Worm (Caenorhabditis elegans) whole organism, mixed stage, embryonic: ENCODE data around the gene mrps-16.

Experiments used
- M03D4.4 ChIP-seq: sonication (generic microtip); optimal IDR thresholded peaks from 2 replicates; lab custom pipeline; 2017; ENCODE audit warnings: mild to moderate bottlenecking, missing genetic modification characterization, missing compliant biosample characterization
- bed-3 ChIP-seq: fragments of 200-800 bp; sonication (Bioruptor generic); optimal IDR thresholded peaks from 3 replicates; lab custom pipeline; 2018; ENCODE audit warnings: mild to moderate bottlenecking, missing genetic modification characterization, moderate library complexity, missing compliant biosample characterization
- blmp-1 ChIP-seq: fragments of 150-350 bp; optimal IDR thresholded peaks from 2 replicates; lab custom pipeline; 2014; ENCODE audit warnings: missing biosample characterization, missing genetic modification characterization
- ceh-39 ChIP-seq: fragments of 150-350 bp; optimal IDR thresholded peaks from 2 replicates; lab custom pipeline; 2014; ENCODE audit warnings: missing biosample characterization, missing genetic modification characterization
- ceh-43 ChIP-seq: fragments of 200-800 bp; sonication (Bioruptor generic); optimal IDR thresholded peaks from 2 replicates; lab custom pipeline; 2018; ENCODE audit warnings: mild to moderate bottlenecking, missing genetic modification characterization, moderate library complexity, missing compliant biosample characterization
- ceh-83 ChIP-seq: fragments of 200-800 bp; sonication (Bioruptor generic); optimal IDR thresholded peaks from 2 replicates; lab custom pipeline; 2018; ENCODE audit warnings: mild to moderate bottlenecking, missing genetic modification characterization, missing compliant biosample characterization
- ces-1 ChIP-seq: fragments of 150-350 bp; optimal IDR thresholded peaks from 2 replicates; lab custom pipeline; 2014; ENCODE audit warnings: missing biosample characterization, missing genetic modification reagents, missing genetic modification characterization
- cnd-1 ChIP-seq: fragments of 200-800 bp; sonication (Bioruptor generic); optimal IDR thresholded peaks from 2 replicates; lab custom pipeline; 2018; ENCODE audit warnings: mild to moderate bottlenecking, missing genetic modification characterization, missing compliant biosample characterization
- drap-1 ChIP-seq: fragments of 200-800 bp; sonication (Bioruptor generic); optimal IDR thresholded peaks from 3 replicates; lab custom pipeline; 2018; ENCODE audit warnings: mild to moderate bottlenecking, missing genetic modification characterization, missing compliant biosample characterization
- elt-1 ChIP-seq: sonication (generic microtip); optimal IDR thresholded peaks from 2 replicates; lab custom pipeline; 2017; ENCODE audit warnings: missing genetic modification characterization, mild to moderate bottlenecking, missing compliant biosample characterization, antibody characterized with exemption, moderate library complexity, borderline replicate concordance; ENCODE audit not compliant: insufficient read depth
- flh-1 ChIP-seq: fragments of 200-800 bp; sonication (Bioruptor generic); optimal IDR thresholded peaks from 2 replicates; lab custom pipeline; 2018; ENCODE audit warnings: mild to moderate bottlenecking, missing genetic modification characterization, moderate library complexity, missing compliant biosample characterization
- ham-2 ChIP-seq: fragments of 200-800 bp; sonication (Bioruptor generic); optimal IDR thresholded peaks from 2 replicates; lab custom pipeline; 2018; ENCODE audit warnings: mild to moderate bottlenecking, missing genetic modification characterization, missing compliant biosample characterization
- hlh-1 ChIP-seq: fragments of 150-350 bp; optimal IDR thresholded peaks from 2 replicates; lab custom pipeline; 2014; ENCODE audit warnings: missing biosample characterization, missing genetic modification reagents, missing genetic modification characterization
- lin-32 ChIP-seq: fragments of 200-800 bp; sonication (Bioruptor generic); optimal IDR thresholded peaks from 2 replicates; lab custom pipeline; 2018; ENCODE audit warnings: mild to moderate bottlenecking, missing genetic modification characterization, missing compliant biosample characterization
- mab-5 ChIP-seq: fragments of 150-350 bp; optimal IDR thresholded peaks from 2 replicates; lab custom pipeline; 2014; ENCODE audit warnings: missing biosample characterization, missing genetic modification characterization
- mep-1 ChIP-seq: fragments of 150-350 bp; optimal IDR thresholded peaks from 2 replicates; lab custom pipeline; 2017; ENCODE audit warnings: missing biosample characterization, missing genetic modification reagents, missing genetic modification characterization, inconsistent platforms
- mls-2 ChIP-seq: sonication (generic microtip); optimal IDR thresholded peaks from 2 replicates; lab custom pipeline; 2016; ENCODE audit warnings: mild to moderate bottlenecking, missing genetic modification characterization, moderate library complexity, missing compliant biosample characterization
- nhr-12 ChIP-seq: fragments of 150-350 bp; optimal IDR thresholded peaks from 2 replicates; lab custom pipeline; 2014; ENCODE audit warnings: missing biosample characterization, missing genetic modification characterization
- nhr-2 ChIP-seq: fragments of 150-350 bp; optimal IDR thresholded peaks from 2 replicates; lab custom pipeline; 2014; ENCODE audit warnings: missing biosample characterization, missing genetic modification characterization
- nhr-237 ChIP-seq: fragments of 150-350 bp; optimal IDR thresholded peaks from 2 replicates; lab custom pipeline; 2014; ENCODE audit warnings: missing biosample characterization, missing genetic modification characterization
- nhr-28 ChIP-seq: fragments of 150-350 bp; optimal IDR thresholded peaks from 2 replicates; lab custom pipeline; 2014; ENCODE audit warnings: missing biosample characterization, missing genetic modification characterization
- nhr-76 ChIP-seq: sonication (generic microtip); optimal IDR thresholded peaks from 2 replicates; lab custom pipeline; 2017; ENCODE audit warnings: missing biosample characterization, missing genetic modification characterization
- sem-2 ChIP-seq: fragments of 200-800 bp; sonication (Bioruptor generic); optimal IDR thresholded peaks from 2 replicates; lab custom pipeline; 2018; ENCODE audit warnings: mild to moderate bottlenecking, missing genetic modification characterization, missing compliant biosample characterization
- snpc-4 ChIP-seq: fragments of 150-350 bp; optimal IDR thresholded peaks from 2 replicates; lab custom pipeline; 2014; ENCODE audit warnings: missing biosample characterization, missing genetic modification characterization
- sptf-1 ChIP-seq: sonication (generic microtip); optimal IDR thresholded peaks from 2 replicates; lab custom pipeline; 2017; ENCODE audit warnings: mild to moderate bottlenecking, missing genetic modification characterization, moderate library complexity, missing compliant biosample characterization
- tbx-8 ChIP-seq: fragments of 200-800 bp; sonication (Bioruptor generic); optimal IDR thresholded peaks from 2 replicates; lab custom pipeline; 2018; ENCODE audit warnings: mild to moderate bottlenecking, missing genetic modification characterization, moderate library complexity, missing compliant biosample characterization
- unc-120 ChIP-seq: sonication (generic microtip); optimal IDR thresholded peaks from 2 replicates; lab custom pipeline; 2017; ENCODE audit warnings: missing genetic modification characterization, missing compliant biosample characterization; ENCODE audit not compliant: poor library complexity, severe bottlenecking
- unc-39 ChIP-seq: fragments of 150-350 bp; optimal IDR thresholded peaks from 2 replicates; lab custom pipeline; 2014; ENCODE audit warnings: missing biosample characterization, missing genetic modification characterization
- unc-62 ChIP-seq: fragments of 150-350 bp; optimal IDR thresholded peaks from 2 replicates; lab custom pipeline; 2014; ENCODE audit warnings: missing biosample characterization, missing genetic modification reagents, missing genetic modification characterization
- zip-8 ChIP-seq: fragments of 150-350 bp; optimal IDR thresholded peaks from 2 replicates; lab custom pipeline; 2014; ENCODE audit warnings: missing biosample characterization, missing genetic modification characterization
- ztf-11 ChIP-seq: fragments of 150-350 bp; optimal IDR thresholded peaks from 2 replicates; lab custom pipeline; 2014; ENCODE audit warnings: missing biosample characterization, missing genetic modification characterization

mrps-16 gene

ce11 chrII:5458683-5459410 is 15.3 kb upstream of the mrps-16 start:
- TF ChIP-seq ceh-83 (GFP tag; lab: Kevin White, UChicago) = no peak
- peak; percentile 61 for TF ChIP-seq blmp-1 (tag; lab: Kevin White, UChicago)
- TF ChIP-seq, all 35 proteins: peak for 1

DNA sequence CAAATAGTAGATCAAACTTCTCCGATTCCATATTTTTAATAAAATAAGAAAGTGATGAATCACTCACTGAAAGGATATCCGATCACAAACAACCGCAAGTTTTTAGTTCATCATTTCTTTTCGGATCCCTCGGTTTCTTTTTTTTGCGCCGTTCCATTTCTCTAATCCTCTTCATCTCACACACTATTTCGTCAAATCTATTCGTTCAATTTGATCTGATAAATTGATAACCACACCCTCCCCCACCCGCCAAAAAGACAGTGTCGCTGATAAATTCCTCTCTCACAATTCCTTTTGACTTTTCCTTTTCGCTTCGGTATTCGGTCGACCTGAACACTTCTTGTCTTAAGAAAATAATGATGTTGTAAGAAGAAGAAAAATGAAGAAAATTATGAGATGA is 14.6 kb upstream of the mrps-16 start:
- TF ChIP-seq blmp-1 (tag; lab: Kevin White, UChicago) (no peak), ceh-39 (no peak), flh-1 (GFP tag; lab: Kevin White, UChicago) (no peak), unc-62 (GFP tag; lab: Kevin White, UChicago) (no peak), snpc-4 (no peak), mab-5 (tag; lab: Kevin White, UChicago) (no peak), nhr-2 (tag; lab: Kevin White, UChicago) (no peak), unc-39 (no peak), lin-32 (GFP tag; lab: Kevin White, UChicago) (no peak), ceh-43 (GFP tag; lab: Kevin White, UChicago) (no peak), ztf-11 (no peak), sptf-1 (tag; lab: Kevin White, UChicago) (no peak), nhr-237 (tag; lab: Kevin White, UChicago) (no peak), nhr-28 (tag; lab: Kevin White, UChicago) (no peak), ham-2 (GFP tag; lab: Kevin White, UChicago) (no peak), tbx-8 (no peak)

DNA sequence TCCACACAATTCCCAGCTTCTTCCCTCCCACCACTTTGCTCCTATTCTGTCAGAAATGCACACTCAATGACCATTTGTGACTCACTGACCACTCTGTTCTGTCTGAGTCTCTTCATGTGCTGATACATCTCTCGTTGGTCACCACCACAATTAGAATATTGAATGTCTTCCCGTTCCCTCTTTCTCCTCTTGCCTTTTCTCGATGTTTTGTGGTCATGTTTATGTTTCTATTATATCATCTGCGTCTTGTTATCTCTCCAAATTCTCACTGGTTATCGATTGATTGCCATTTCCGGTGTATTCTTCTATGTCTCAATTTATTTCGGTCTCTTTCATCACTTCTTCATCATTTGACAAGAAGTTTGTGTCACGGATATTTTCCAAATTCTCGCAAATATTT is 13.3 kb upstream of the mrps-16 start:
- TF ChIP-seq ces-1 (GFP tag; lab: Kevin White, UChicago) (peak; percentile 74), mep-1 (tag; lab: Kevin White, UChicago) (peak; percentile 37), mls-2 (tag; lab: Kevin White, UChicago) (peak; percentile 46), nhr-76 (tag; lab: Kevin White, UChicago) (no peak), unc-62 (GFP tag; lab: Kevin White, UChicago) (peak; percentile 14)
- TF ChIP-seq, all 35 proteins: peak for 4

- no peak for TF ChIP-seq elt-1
- TF ChIP-seq cnd-1 (tag; lab: Kevin White, UChicago) = peak; percentile 41
- TF ChIP-seq lin-32 (GFP tag; lab: Kevin White, UChicago) = peak; percentile 24
- TF ChIP-seq hlh-1 (tag; lab: Kevin White, UChicago) = peak; percentile 47
- TF ChIP-seq unc-62 (GFP tag; lab: Kevin White, UChicago) = no peak
- no peak for TF ChIP-seq sem-2 (GFP tag; lab: Kevin White, UChicago)
- no peak for TF ChIP-seq zip-8 (tag; lab: Kevin White, UChicago)
- no peak for TF ChIP-seq blmp-1 (tag; lab: Kevin White, UChicago)
- no peak for TF ChIP-seq drap-1 (GFP tag; lab: Kevin White, UChicago)
- no peak for TF ChIP-seq mab-5 (tag; lab: Kevin White, UChicago)
- peak; percentile 98 for TF ChIP-seq nhr-2 (tag; lab: Kevin White, UChicago)
Measured at ce11 chrII:5463692-5464300, 10.4 kb upstream of the mrps-16 start.

DNA sequence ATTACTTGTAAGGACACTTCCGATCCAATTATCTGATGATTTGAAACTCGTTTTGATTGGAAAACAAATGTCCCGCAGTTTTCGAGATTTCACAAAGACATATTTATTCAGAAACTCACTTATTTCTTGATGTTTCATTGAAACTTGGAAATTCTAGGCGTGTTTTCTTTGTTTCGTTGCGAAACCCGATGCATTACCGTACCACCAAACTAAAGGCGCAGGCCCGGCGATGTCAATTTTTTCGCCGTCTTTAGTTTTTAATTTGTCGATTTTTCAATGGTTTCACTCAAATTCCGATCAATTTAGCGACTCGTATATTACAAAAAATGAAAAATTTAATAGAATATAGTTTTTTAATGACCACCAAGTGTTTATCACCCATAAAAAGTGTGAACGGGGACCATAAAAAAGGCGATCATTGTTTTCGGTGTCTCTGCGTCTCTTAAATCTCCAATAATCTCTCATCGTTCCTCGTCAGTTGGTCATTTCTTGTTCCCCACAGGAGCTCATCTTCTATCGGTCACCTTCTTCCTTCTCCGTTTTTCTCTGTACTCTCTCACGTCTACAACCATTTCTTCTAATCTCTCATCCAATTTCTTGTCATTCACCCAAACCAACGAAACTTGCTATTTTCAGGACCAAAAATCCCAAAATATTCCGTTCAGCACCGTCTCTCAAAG is 8.3 kb upstream of the mrps-16 start, which contains the start of gene clr-1:
clr-1 (plus strand) TSS at position 630 of the 680 bp plus-strand sequence.
- TF ChIP-seq M03D4.4 (tag; lab: Kevin White, UChicago) (no peak), hlh-1 (tag; lab: Kevin White, UChicago) (peak; percentile 74), elt-1 (no peak), bed-3 (GFP tag; lab: Kevin White, UChicago) (no peak), nhr-12 (no peak), mep-1 (tag; lab: Kevin White, UChicago) (no peak), unc-120 (peak; percentile 27)
